Worm (Caenorhabditis elegans) whole organism, young adult: ENCODE measurements around the gene F31F4.1.

Source experiments
- B0035.1 ChIP-seq: sonication (generic microtip); optimal IDR thresholded peaks from 2 replicates; lab custom pipeline; 2016; ENCODE audit warnings: missing genetic modification characterization, mild to moderate bottlenecking, missing compliant biosample characterization, missing genotype, missing genetic modification reagents
- B0336.3 ChIP-seq: fragments of 200-800 bp; sonication (Bioruptor generic); IDR thresholded peaks from 2 replicates; pipeline ENCODE4 v1.3.6; 2022; ENCODE audit warnings: missing genetic modification characterization, missing compliant biosample characterization
- D2030.7 ChIP-seq: fragments of 200-800 bp; sonication (Bioruptor generic); IDR thresholded peaks from 2 replicates; pipeline ENCODE4 v1.3.6; 2022; ENCODE audit warnings: missing genetic modification reagents, missing genetic modification characterization, missing compliant biosample characterization
- F33H1.4 ChIP-seq: fragments of 200-800 bp; sonication (Bioruptor generic); IDR thresholded peaks from 2 replicates; pipeline ENCODE4 v1.3.6; 2022; ENCODE audit warnings: missing genetic modification reagents, missing genetic modification characterization, missing compliant biosample characterization
- K11D2.4 ChIP-seq: fragments of 200-800 bp; sonication (Bioruptor generic); IDR thresholded peaks from 2 replicates; pipeline ENCODE4 v1.3.6; 2022; ENCODE audit warnings: missing genetic modification reagents, missing genetic modification characterization, missing compliant biosample characterization
- K12H6.12 ChIP-seq: fragments of 200-800 bp; sonication (Bioruptor generic); optimal IDR thresholded peaks from 2 replicates; lab custom pipeline; 2018; ENCODE audit warnings: mild to moderate bottlenecking, missing genetic modification characterization, missing compliant biosample characterization
- Y53F4B.3 ChIP-seq: fragments of 200-800 bp; sonication (Bioruptor generic); IDR thresholded peaks from 2 replicates; pipeline ENCODE4 v1.3.6; 2022; ENCODE audit warnings: missing genetic modification reagents, missing genetic modification characterization, missing compliant biosample characterization
- Y53G8AR.9 ChIP-seq: fragments of 200-800 bp; sonication (Bioruptor generic); conservative IDR thresholded peaks from 2 replicates; pipeline ENCODE4 v1.3.6; 2022; ENCODE audit warnings: missing genetic modification reagents, missing genetic modification characterization, missing compliant biosample characterization
- Y56A3A.18 ChIP-seq: fragments of 200-800 bp; sonication (Bioruptor generic); IDR thresholded peaks from 2 replicates; pipeline ENCODE4 v1.3.6; 2022; ENCODE audit warnings: missing genetic modification reagents, missing genetic modification characterization, missing compliant biosample characterization
- Y95B8A.8 ChIP-seq: fragments of 200-800 bp; sonication (Bioruptor generic); IDR thresholded peaks from 2 replicates; pipeline ENCODE4 v1.3.6; 2022; ENCODE audit warnings: missing genetic modification reagents, missing genetic modification characterization, missing compliant biosample characterization
- ama-1 ChIP-seq, 3 experiments: fragments of 150-350 bp in 1 of 3; sonication (generic microtip) in 2 of 3; optimal IDR thresholded peaks; 2 replicates each; lab custom pipeline; 2014 to 2018; ENCODE audit warnings: missing biosample characterization in 2 of 3, missing genetic modification characterization in 2 of 3, missing genetic modification reagents in 2 of 3
- atf-7 ChIP-seq: sonication (generic microtip); optimal IDR thresholded peaks from 2 replicates; lab custom pipeline; 2017; ENCODE audit warnings: mild to moderate bottlenecking, missing genetic modification characterization, missing compliant biosample characterization
- bed-2 ChIP-seq: fragments of 200-800 bp; sonication (Bioruptor generic); IDR thresholded peaks from 2 replicates; pipeline ENCODE4 v1.3.6; 2022; ENCODE audit warnings: missing genetic modification reagents, missing genetic modification characterization, missing compliant biosample characterization
- ccch-3 ChIP-seq: fragments of 200-800 bp; sonication (Bioruptor generic); optimal IDR thresholded peaks from 2 replicates; lab custom pipeline; 2018; ENCODE audit warnings: mild to moderate bottlenecking, missing genetic modification characterization, missing compliant biosample characterization
- ceh-58 ChIP-seq: fragments of 200-800 bp; sonication (Bioruptor generic); IDR thresholded peaks from 2 replicates; pipeline ENCODE4 v1.3.6; 2022; ENCODE audit warnings: missing genetic modification characterization, missing compliant biosample characterization
- die-1 ChIP-seq: sonication (generic microtip); optimal IDR thresholded peaks from 2 replicates; lab custom pipeline; 2016; ENCODE audit warnings: missing genotype, mild to moderate bottlenecking, missing genetic modification characterization, missing compliant biosample characterization
- dpl-1 ChIP-seq: fragments of 150-350 bp; optimal IDR thresholded peaks from 2 replicates; lab custom pipeline; 2014; ENCODE audit warnings: missing biosample characterization, missing genetic modification reagents, missing genetic modification characterization
- egl-18 ChIP-seq: fragments of 200-800 bp; sonication (Bioruptor generic); IDR thresholded peaks from 2 replicates; pipeline ENCODE4 v1.3.6; 2022; ENCODE audit warnings: missing genetic modification reagents, missing genetic modification characterization, missing compliant biosample characterization
- egrh-3 ChIP-seq: fragments of 200-800 bp; sonication (Bioruptor generic); IDR thresholded peaks from 2 replicates; pipeline ENCODE4 v1.3.6; 2022; ENCODE audit warnings: missing genetic modification reagents, missing genetic modification characterization, missing compliant biosample characterization
- ekl-4 ChIP-seq: fragments of 200-800 bp; sonication (Bioruptor generic); IDR thresholded peaks from 2 replicates; pipeline ENCODE4 v1.3.6; 2022; ENCODE audit warnings: missing genetic modification reagents, missing genetic modification characterization, missing compliant biosample characterization
- hlh-12 ChIP-seq: sonication (generic microtip); optimal IDR thresholded peaks from 2 replicates; lab custom pipeline; 2016; ENCODE audit warnings: missing genetic modification characterization, missing compliant biosample characterization
- hmg-20 ChIP-seq: fragments of 200-800 bp; sonication (Bioruptor generic); IDR thresholded peaks from 2 replicates; pipeline ENCODE4 v1.3.6; 2022; ENCODE audit warnings: missing genetic modification reagents, missing genetic modification characterization, missing compliant biosample characterization
- hrde-1 ChIP-seq: sonication (generic microtip); optimal IDR thresholded peaks from 2 replicates; lab custom pipeline; 2016; ENCODE audit warnings: missing genetic modification characterization, mild to moderate bottlenecking, missing compliant biosample characterization, moderate library complexity, missing genotype, missing genetic modification reagents, borderline replicate concordance
- let-607 ChIP-seq, 2 experiments: fragments of 200-800 bp in 1 of 2; sonication (Bioruptor generic) in 1 of 2; sonication (generic microtip) in 1 of 2; optimal IDR thresholded peaks; 2 replicates each; lab custom pipeline; 2016 to 2018; ENCODE audit warnings: mild to moderate bottlenecking in 2 of 2, missing compliant biosample characterization in 2 of 2, missing genetic modification characterization in 2 of 2, moderate library complexity in 2 of 2, missing genotype in 1 of 2
- lin-26 ChIP-seq: fragments of 200-800 bp; sonication (Bioruptor generic); IDR thresholded peaks from 2 replicates; pipeline ENCODE4 v1.3.6; 2022; ENCODE audit warnings: missing genetic modification reagents, missing genetic modification characterization, missing compliant biosample characterization
- lin-54 ChIP-seq: fragments of 200-800 bp; sonication (Bioruptor generic); optimal IDR thresholded peaks from 2 replicates; lab custom pipeline; 2018; ENCODE audit warnings: mild to moderate bottlenecking, missing genetic modification characterization, missing compliant biosample characterization
- lsl-1 ChIP-seq: fragments of 200-800 bp; sonication (Bioruptor generic); optimal IDR thresholded peaks from 2 replicates; lab custom pipeline; 2018; ENCODE audit warnings: mild to moderate bottlenecking, missing genetic modification characterization, moderate library complexity, missing compliant biosample characterization
- madf-10 ChIP-seq: sonication (generic microtip); optimal IDR thresholded peaks from 2 replicates; lab custom pipeline; 2016; ENCODE audit warnings: mild to moderate bottlenecking, missing genetic modification characterization, missing compliant biosample characterization
- madf-6 ChIP-seq: fragments of 200-800 bp; sonication (Bioruptor generic); IDR thresholded peaks from 2 replicates; pipeline ENCODE4 v1.3.6; 2022; ENCODE audit warnings: missing genetic modification reagents, missing genetic modification characterization, missing compliant biosample characterization
- nfya-1 ChIP-seq: sonication (generic microtip); optimal IDR thresholded peaks from 2 replicates; lab custom pipeline; 2017; ENCODE audit warnings: antibody characterized with exemption, missing compliant biosample characterization, missing genetic modification characterization, borderline replicate concordance; ENCODE audit not compliant: insufficient read depth
- nfyb-1 ChIP-seq: fragments of 200-800 bp; sonication (Bioruptor generic); IDR thresholded peaks from 2 replicates; pipeline ENCODE4 v1.3.6; 2022; ENCODE audit warnings: missing genetic modification reagents, missing genetic modification characterization, missing compliant biosample characterization
- nhr-120 ChIP-seq: fragments of 200-800 bp; sonication (Bioruptor generic); IDR thresholded peaks from 2 replicates; pipeline ENCODE4 v1.3.6; 2022; ENCODE audit warnings: missing genetic modification characterization, missing compliant biosample characterization
- nhr-80 ChIP-seq: sonication (generic microtip); optimal IDR thresholded peaks from 2 replicates; lab custom pipeline; 2016; ENCODE audit warnings: missing genetic modification characterization, missing compliant biosample characterization
- rcor-1 ChIP-seq: fragments of 200-800 bp; sonication (Bioruptor generic); IDR thresholded peaks from 2 replicates; pipeline ENCODE4 v1.3.6; 2022; ENCODE audit warnings: missing genetic modification reagents, missing genetic modification characterization, missing compliant biosample characterization
- rec-8 ChIP-seq, 2 experiments: sonication (generic microtip); optimal IDR thresholded peaks; 2 replicates each; lab custom pipeline; 2016; ENCODE audit warnings: mild to moderate bottlenecking in 2 of 2, missing genetic modification characterization in 2 of 2, missing genetic modification reagents in 2 of 2, missing genotype in 2 of 2, missing biosample characterization in 1 of 2, missing compliant biosample characterization in 1 of 2, moderate library complexity in 1 of 2
- snpc-1.1 ChIP-seq: sonication (generic microtip); optimal IDR thresholded peaks from 2 replicates; lab custom pipeline; 2017; ENCODE audit warnings: missing genetic modification characterization, mild to moderate bottlenecking, missing compliant biosample characterization, antibody characterized with exemption, moderate library complexity, missing genotype, missing genetic modification reagents; ENCODE audit not compliant: insufficient read depth
- tbx-9 ChIP-seq: sonication (generic microtip); optimal IDR thresholded peaks from 2 replicates; lab custom pipeline; 2016; ENCODE audit warnings: borderline replicate concordance, missing genetic modification characterization, inconsistent platforms, missing compliant biosample characterization
- tlf-1 ChIP-seq: fragments of 200-800 bp; sonication (Bioruptor generic); optimal IDR thresholded peaks from 2 replicates; lab custom pipeline; 2018; ENCODE audit warnings: mild to moderate bottlenecking, missing genetic modification characterization, missing compliant biosample characterization
- unc-130 ChIP-seq: sonication (generic microtip); optimal IDR thresholded peaks from 2 replicates; lab custom pipeline; 2016; ENCODE audit warnings: missing genetic modification reagents, missing genetic modification characterization, missing compliant biosample characterization
- unc-62 ChIP-seq: fragments of 150-350 bp; optimal IDR thresholded peaks from 2 replicates; lab custom pipeline; 2014; ENCODE audit warnings: missing biosample characterization, missing genetic modification reagents, missing genetic modification characterization
- ztf-22 ChIP-seq: fragments of 200-800 bp; sonication (Bioruptor generic); optimal IDR thresholded peaks from 2 replicates; lab custom pipeline; 2018; ENCODE audit warnings: mild to moderate bottlenecking, missing genetic modification characterization, moderate library complexity, missing compliant biosample characterization
- ztf-28 ChIP-seq: fragments of 200-800 bp; sonication (Bioruptor generic); IDR thresholded peaks from 2 replicates; pipeline ENCODE4 v1.3.6; 2022; ENCODE audit warnings: missing genetic modification reagents, missing genetic modification characterization, missing compliant biosample characterization
- ztf-6 ChIP-seq: fragments of 200-800 bp; sonication (Bioruptor generic); IDR thresholded peaks from 2 replicates; pipeline ENCODE4 v1.3.6; 2022; ENCODE audit warnings: missing genetic modification reagents, missing genetic modification characterization, missing compliant biosample characterization

The F31F4.1 gene

ce11 chrV:726573-727483 is 43.0 kb downstream of the F31F4.1 start:
- TF ChIP-seq let-607 (tag; optimal IDR thresholded peaks at IDR 0.05; lab: Kevin White, UChicago) (peak; percentile 0 to 33), egrh-3 (no peak), D2030.7 (GFP tag; lab: Robert Waterston, UW) (no peak), rec-8 (tag; optimal IDR thresholded peaks at IDR 0.05; lab: Kevin White, UChicago) (no peak), hrde-1 (tag; lab: Kevin White, UChicago) (no peak), lin-26 (GFP tag; lab: Robert Waterston, UW) (no peak), K12H6.12 (tag; lab: Kevin White, UChicago) (peak; percentile 1), nfyb-1 (peak; percentile 10; the same call in 1 of the 2 replicates), madf-10 (tag; lab: Kevin White, UChicago) (no peak), ztf-28 (0 out of 2 replicates have a peak, but pooled peaks have one; percentile 10), unc-130 (GFP tag; lab: Kevin White, UChicago) (no peak), Y53G8AR.9 (peak; percentile 35; the same call in 1 of the 2 replicates), Y95B8A.8 (GFP tag; lab: Robert Waterston, UW) (peak; percentile 18; the same call in 1 of the 2 replicates), bed-2 (GFP tag; lab: Robert Waterston, UW) (no peak), B0336.3 (GFP tag; lab: Robert Waterston, UW) (peak; percentile 7; the same call in 1 of the 2 replicates), atf-7 (tag; lab: Kevin White, UChicago) (no peak), ceh-58 (GFP tag; lab: Robert Waterston, UW) (no peak), ztf-22 (GFP tag; lab: Kevin White, UChicago) (no peak), nhr-120 (GFP tag; lab: Robert Waterston, UW) (0 out of 2 replicates have a peak, but pooled peaks have one; percentile 56), die-1 (tag; lab: Kevin White, UChicago) (no peak), nfya-1 (no peak), Y53F4B.3 (no peak), B0035.1 (tag; lab: Kevin White, UChicago) (no peak), lsl-1 (GFP tag; lab: Kevin White, UChicago) (no peak), dpl-1 (GFP tag; lab: Kevin White, UChicago) (no peak), tlf-1 (GFP tag; lab: Kevin White, UChicago) (no peak), tbx-9 (tag; lab: Kevin White, UChicago) (no peak), rcor-1 (GFP tag; lab: Robert Waterston, UW) (no peak), hlh-12 (tag; lab: Kevin White, UChicago) (no peak), F33H1.4 (no peak), egl-18 (GFP tag; lab: Robert Waterston, UW) (no peak), nhr-80 (tag; lab: Kevin White, UChicago) (peak; percentile 29), K11D2.4 (peak; percentile 32; the same call in 1 of the 2 replicates), Y56A3A.18 (GFP tag; lab: Robert Waterston, UW) (peak; percentile 41; the same call in 1 of the 2 replicates), hmg-20 (GFP tag; lab: Robert Waterston, UW) (no peak; the same call in 1 of the 2 replicates), madf-6 (GFP tag; lab: Robert Waterston, UW) (no peak), ama-1 (optimal IDR thresholded peaks at IDR 0.05; lab: Kevin White, UChicago) (peak; percentile 38), ama-1 (GFP tag; optimal IDR thresholded peaks at IDR 0.05; lab: Kevin White, UChicago) (no peak), lin-54 (GFP tag; lab: Kevin White, UChicago) (no peak), snpc-1.1 (tag; lab: Kevin White, UChicago) (no peak), ztf-6 (GFP tag; lab: Robert Waterston, UW) (no peak), unc-62 (GFP tag; lab: Kevin White, UChicago) (no peak), ekl-4 (GFP tag; lab: Robert Waterston, UW) (no peak), ccch-3 (GFP tag; lab: Kevin White, UChicago) (no peak)
